Fruit fly (Drosophila melanogaster) whole organism, wandering third instar larva: ENCODE measurements around the gene CG15814.

Source experiments
- Abd-B ChIP-seq: fragments of >200 bp; optimal IDR thresholded peaks from 2 replicates; lab custom pipeline; 2017; ENCODE audit warnings: missing biosample characterization, missing genetic modification characterization
- CG32264 ChIP-seq: fragments of 200-800 bp; sonication (Bioruptor generic); optimal IDR thresholded peaks from 2 replicates; lab custom pipeline; 2016; ENCODE audit warnings: missing biosample characterization, missing genetic modification characterization
- CrebA ChIP-seq: fragments of 200-800 bp; sonication (Bioruptor generic); optimal IDR thresholded peaks from 2 replicates; lab custom pipeline; 2016; ENCODE audit warnings: missing biosample characterization, mild to moderate bottlenecking, missing genetic modification characterization, borderline replicate concordance
- Dfd ChIP-seq: fragments of >200 bp; optimal IDR thresholded peaks from 2 replicates; lab custom pipeline; 2017; ENCODE audit warnings: missing biosample characterization, missing genetic modification characterization
- Dif ChIP-seq: fragments of 200-275, 200-300 bp; sonication (Bioruptor generic); optimal IDR thresholded peaks from 2 replicates; lab custom pipeline; 2018; ENCODE audit warnings: missing biosample characterization, missing genetic modification characterization; ENCODE audit not compliant: partially characterized antibody
- GATAd ChIP-seq: sonication (Bioruptor generic); optimal IDR thresholded peaks from 2 replicates; lab custom pipeline; 2016; ENCODE audit warnings: missing biosample characterization, missing genetic modification characterization
- HLH106 ChIP-seq: fragments of 200-800 bp; optimal IDR thresholded peaks from 3 replicates; lab custom pipeline; 2019; ENCODE audit warnings: missing biosample characterization, mild to moderate bottlenecking, missing genetic modification characterization, moderate library complexity
- Hnf4 ChIP-seq: fragments of 200-800 bp; sonication (Bioruptor generic); optimal IDR thresholded peaks from 2 replicates; lab custom pipeline; 2016; ENCODE audit warnings: missing biosample characterization, mild to moderate bottlenecking, missing genetic modification characterization
- Jra ChIP-seq: sonication (Bioruptor generic); optimal IDR thresholded peaks from 2 replicates; lab custom pipeline; 2016; ENCODE audit warnings: missing biosample characterization, missing genetic modification characterization
- Mio ChIP-seq: sonication (Bioruptor generic); optimal IDR thresholded peaks from 2 replicates; lab custom pipeline; 2016; ENCODE audit warnings: missing biosample characterization, missing genetic modification characterization
- Myc ChIP-seq: fragments of >200 bp; optimal IDR thresholded peaks from 2 replicates; lab custom pipeline; 2017
- N ChIP-seq: fragments of >200 bp; optimal IDR thresholded peaks from 2 replicates; lab custom pipeline; 2018; ENCODE audit warnings: missing biosample characterization, missing external identifiers, missing genetic modification characterization
- OdsH ChIP-seq: fragments of 200-800 bp; sonication (Bioruptor generic); optimal IDR thresholded peaks from 2 replicates; lab custom pipeline; 2016; ENCODE audit warnings: missing biosample characterization, mild to moderate bottlenecking, missing genetic modification characterization
- Rel ChIP-seq, 2 experiments: fragments of 200-800 bp; sonication (Bioruptor generic) in 1 of 2; optimal IDR thresholded peaks; 2 replicates in 1 of 2; 3 replicates in 1 of 2; lab custom pipeline; 2016 to 2019; ENCODE audit warnings: mild to moderate bottlenecking in 2 of 2, missing biosample characterization in 2 of 2, missing genetic modification characterization in 2 of 2, moderate library complexity in 1 of 2
- Sp1 ChIP-seq: fragments of 200-800 bp; sonication (Bioruptor generic); optimal IDR thresholded peaks from 3 replicates; lab custom pipeline; 2019; ENCODE audit warnings: missing biosample characterization, mild to moderate bottlenecking, missing genetic modification characterization, moderate library complexity
- Vsx2 ChIP-seq: fragments of 200-300, 225-300 bp; sonication (Bioruptor generic); optimal IDR thresholded peaks from 2 replicates; lab custom pipeline; 2018; ENCODE audit warnings: missing biosample characterization, missing genetic modification characterization; ENCODE audit not compliant: partially characterized antibody
- brk ChIP-seq: fragments of 200-800 bp; sonication (Bioruptor generic); optimal IDR thresholded peaks from 2 replicates; lab custom pipeline; 2016; ENCODE audit warnings: missing biosample characterization, mild to moderate bottlenecking, missing genetic modification characterization
- dl ChIP-seq, 2 experiments: fragments of 175-275, 200-275 bp in 1 of 2; fragments of 200-275 bp in 1 of 2; sonication (Bioruptor generic); optimal IDR thresholded peaks; lab custom pipeline; 2018; ENCODE audit warnings: mild to moderate bottlenecking in 2 of 2, missing biosample characterization in 2 of 2, missing genetic modification characterization in 2 of 2, moderate library complexity in 2 of 2; ENCODE audit not compliant: partially characterized antibody in 2 of 2, insufficient read depth in 1 of 2
- dmrt93B ChIP-seq: fragments of 200-800 bp; sonication (Bioruptor generic); optimal IDR thresholded peaks from 2 replicates; lab custom pipeline; 2018; ENCODE audit warnings: missing biosample characterization, mild to moderate bottlenecking, missing genetic modification characterization
- dsf ChIP-seq: sonication (Bioruptor generic); optimal IDR thresholded peaks from 2 replicates; lab custom pipeline; 2016; ENCODE audit warnings: missing biosample characterization, missing genetic modification characterization, borderline replicate concordance
- ey ChIP-seq: fragments of 200-800 bp; sonication (Bioruptor generic); optimal IDR thresholded peaks from 2 replicates; lab custom pipeline; 2016; ENCODE audit warnings: missing biosample characterization, missing genetic modification characterization
- foxo ChIP-seq, 2 experiments: fragments of 200-800 bp; sonication (Bioruptor generic); optimal IDR thresholded peaks; 2 replicates in 1 of 2; 3 replicates in 1 of 2; lab custom pipeline; 2016 to 2017; ENCODE audit warnings: missing biosample characterization in 2 of 2, missing genetic modification characterization in 2 of 2
- fru ChIP-seq: fragments of 200-800 bp; sonication (Bioruptor generic); optimal IDR thresholded peaks from 3 replicates; lab custom pipeline; 2016; ENCODE audit warnings: missing biosample characterization, mild to moderate bottlenecking, missing genetic modification characterization
- h ChIP-seq: fragments of 200-800 bp; sonication (Bioruptor generic); optimal IDR thresholded peaks from 3 replicates; lab custom pipeline; 2016; ENCODE audit warnings: missing biosample characterization, mild to moderate bottlenecking, missing genetic modification characterization
- jim ChIP-seq: fragments of 175-275, 200-325 bp; sonication (Bioruptor generic); optimal IDR thresholded peaks from 2 replicates; lab custom pipeline; 2016; ENCODE audit warnings: missing biosample characterization, mild to moderate bottlenecking, missing genetic modification characterization
- lola ChIP-seq: fragments of >200 bp; optimal IDR thresholded peaks from 2 replicates; lab custom pipeline; 2017; ENCODE audit warnings: missing biosample characterization, missing genetic modification characterization
- pan ChIP-seq: fragments of >200 bp; optimal IDR thresholded peaks from 2 replicates; lab custom pipeline; 2017
- psq ChIP-seq: fragments of 200-800 bp; sonication (Bioruptor generic); optimal IDR thresholded peaks from 3 replicates; lab custom pipeline; 2017; ENCODE audit warnings: missing biosample characterization, mild to moderate bottlenecking, missing genetic modification characterization, moderate library complexity
- rgr ChIP-seq: fragments of 200-800 bp; sonication (Bioruptor generic); optimal IDR thresholded peaks from 3 replicates; lab custom pipeline; 2016; ENCODE audit warnings: missing biosample characterization, mild to moderate bottlenecking, missing genetic modification characterization
- sage ChIP-seq: fragments of 200-800 bp; sonication (Bioruptor generic); optimal IDR thresholded peaks from 2 replicates; lab custom pipeline; 2016; ENCODE audit warnings: missing biosample characterization, mild to moderate bottlenecking, missing genetic modification characterization
- sv ChIP-seq: fragments of 200-800 bp; sonication (Bioruptor generic); optimal IDR thresholded peaks from 3 replicates; lab custom pipeline; 2016; ENCODE audit warnings: missing biosample characterization, missing genetic modification characterization
- tai ChIP-seq: sonication (Bioruptor generic); optimal IDR thresholded peaks from 2 replicates; lab custom pipeline; 2016; ENCODE audit warnings: missing biosample characterization, missing genetic modification characterization
- usp ChIP-seq: fragments of >200 bp; optimal IDR thresholded peaks from 2 replicates; lab custom pipeline; 2017; ENCODE audit warnings: missing biosample characterization, missing genetic modification characterization
- woc ChIP-seq: sonication (Bioruptor generic); optimal IDR thresholded peaks from 2 replicates; lab custom pipeline; 2016; ENCODE audit warnings: missing biosample characterization, mild to moderate bottlenecking, missing genetic modification characterization

The CG15814 gene

dm6 chrX:17875695-17876094 is 25.6 kb upstream of the CG15814 start:
- TF ChIP-seq Hnf4 (GFP tag; lab: Kevin White, UChicago): no peak
- no peak for TF ChIP-seq Rel (GFP tag; optimal IDR thresholded peaks at IDR 0.05; lab: Kevin White, UChicago)
- peak; percentile 1 for TF ChIP-seq Rel (tag; optimal IDR thresholded peaks at IDR 0.05; lab: Kevin White, UChicago)
- no peak for TF ChIP-seq ey (GFP tag; lab: Kevin White, UChicago)

dm6 chrX:17875014-17875589 is 25.0 kb upstream of the CG15814 start:
- TF ChIP-seq tai (GFP tag; lab: Kevin White, UChicago) (no peak), CG32264 (no peak), Jra (GFP tag; lab: Kevin White, UChicago) (no peak), dmrt93B (GFP tag; lab: Kevin White, UChicago) (no peak), CrebA (GFP tag; lab: Kevin White, UChicago) (no peak), Sp1 (GFP tag; lab: Kevin White, UChicago) (no peak), lola (GFP tag; lab: Kevin White, UChicago) (no peak), psq (peak; percentile 27), OdsH (no peak), dl (GFP tag; optimal IDR thresholded peaks at IDR 0.05; lab: Kevin White, UChicago; ENCODE audit: insufficient read depth in 1 of 2, partially characterized antibody in 2 of 2) (no peak), dsf (no peak), Abd-B (GFP tag; lab: Kevin White, UChicago) (no peak), N (GFP tag; lab: Kevin White, UChicago) (no peak), Hnf4 (GFP tag; lab: Kevin White, UChicago) (no peak), pan (no peak), Myc (lab: Kevin White, UChicago) (no peak), sage (GFP tag; lab: Kevin White, UChicago) (no peak), HLH106 (tag; lab: Kevin White, UChicago) (no peak), Vsx2 (GFP tag; lab: Kevin White, UChicago) (no peak), woc (GFP tag; lab: Kevin White, UChicago) (no peak), fru (GFP tag; lab: Kevin White, UChicago) (peak; percentile 10), h (peak; percentile 2), Mio (GFP tag; lab: Kevin White, UChicago) (no peak), usp (GFP tag; lab: Kevin White, UChicago) (no peak), jim (GFP tag; lab: Kevin White, UChicago) (no peak), Rel (GFP tag; optimal IDR thresholded peaks at IDR 0.05; lab: Kevin White, UChicago) (no peak), Rel (tag; optimal IDR thresholded peaks at IDR 0.05; lab: Kevin White, UChicago) (peak; percentile 80), GATAd (GFP tag; lab: Kevin White, UChicago) (no peak), foxo (GFP tag; optimal IDR thresholded peaks at IDR 0.05; lab: Kevin White, UChicago) (peak in 1 of 2 experiments; percentile 49)

dm6 chrX:17873329-17873728 is 23.2 kb upstream of the CG15814 start:
- TF ChIP-seq ey (GFP tag; lab: Kevin White, UChicago) (no peak), dsf (no peak), psq (no peak), Abd-B (GFP tag; lab: Kevin White, UChicago) (no peak), Myc (lab: Kevin White, UChicago) (no peak), jim (GFP tag; lab: Kevin White, UChicago) (no peak), h (no peak), sv (GFP tag; lab: Kevin White, UChicago) (no peak), fru (GFP tag; lab: Kevin White, UChicago) (no peak), rgr (GFP tag; lab: Kevin White, UChicago) (no peak), CrebA (GFP tag; lab: Kevin White, UChicago) (no peak), brk (no peak), Jra (GFP tag; lab: Kevin White, UChicago) (no peak)

- no peak for TF ChIP-seq Mio (GFP tag; lab: Kevin White, UChicago)
- TF ChIP-seq Dif (GFP tag; lab: Kevin White, UChicago): no peak
- no peak for TF ChIP-seq pan
- TF ChIP-seq usp (GFP tag; lab: Kevin White, UChicago): no peak
- no peak for TF ChIP-seq lola (GFP tag; lab: Kevin White, UChicago)
- TF ChIP-seq Hnf4 (GFP tag; lab: Kevin White, UChicago): no peak
- no peak for TF ChIP-seq Myc (lab: Kevin White, UChicago)
- no peak for TF ChIP-seq Jra (GFP tag; lab: Kevin White, UChicago)
- TF ChIP-seq psq: no peak
- TF ChIP-seq Dfd (GFP tag; lab: Kevin White, UChicago): no peak
- no peak for TF ChIP-seq Vsx2 (GFP tag; lab: Kevin White, UChicago)
Observed at dm6 chrX:17872310-17872709, 22.2 kb upstream of the CG15814 start.
